Worm (Caenorhabditis elegans): Measurements from ENCODE around the gene prp-39.
A peak's percentile ranks its signal among the peaks of the same experiment; 100 is the strongest.

Gene prp-39

ce11 chrV:5640072-5640471 is 42.4 kb downstream of the prp-39 start:
- TF ChIP-seq F33H1.4 (GFP tag; IDR thresholded peaks at IDR 0.05) (peak; percentile 66), madf-8 (GFP tag; conservative IDR thresholded peaks at IDR 0.05) (0 out of 2 replicates have a peak, but pooled peaks have one; percentile 29), ceh-91 (GFP tag; IDR thresholded peaks at IDR 0.05) (peak; percentile 39; the same call in 1 of the 2 replicates)

DNA sequence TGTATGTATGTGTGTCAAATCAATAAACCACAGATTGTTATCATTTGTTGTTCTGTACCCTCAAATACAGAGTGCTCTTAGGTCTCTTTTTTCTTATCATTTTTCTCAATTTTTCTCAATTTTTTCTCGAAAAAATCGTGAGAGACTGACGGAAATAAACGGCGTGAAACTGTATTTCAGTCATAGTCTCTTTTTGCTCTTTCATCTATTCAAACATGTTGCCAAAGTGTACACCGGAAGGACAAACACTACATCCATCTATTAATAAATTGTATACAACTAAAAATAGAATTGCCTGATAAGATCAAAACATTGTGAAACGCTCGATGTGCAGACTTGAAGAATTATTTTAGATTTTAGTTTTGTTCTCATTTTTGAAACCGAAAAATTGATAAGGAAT is 48.0 kb downstream of the prp-39 start:
- no peak for TF ChIP-seq efl-1 (GFP tag; optimal IDR thresholded peaks at IDR 0.05)
- peak; percentile 38 for TF ChIP-seq nhr-80 (tag; optimal IDR thresholded peaks at IDR 0.05)

- TF ChIP-seq F23B12.7 (tag; optimal IDR thresholded peaks at IDR 0.05; ENCODE audit: insufficient read depth) (no peak), dox-1 (GFP tag; IDR thresholded peaks at IDR 0.05) (no peak), cebp-2 (GFP tag; IDR thresholded peaks at IDR 0.05) (no peak), lsl-1 (GFP tag; optimal IDR thresholded peaks at IDR 0.05) (no peak), F37B4.10 (GFP tag; IDR thresholded peaks at IDR 0.05) (no peak), repo-1 (tag; optimal IDR thresholded peaks at IDR 0.05) (no peak), hrde-1 (tag; optimal IDR thresholded peaks at IDR 0.05; ENCODE audit: borderline replicate concordance) (no peak), rpc-1 (optimal IDR thresholded peaks at IDR 0.05) (no peak), rpc-1 (tag; optimal IDR thresholded peaks at IDR 0.05) (no peak), hlh-26 (GFP tag; conservative IDR thresholded peaks at IDR 0.05) (no peak), mes-4 (tag; optimal IDR thresholded peaks at IDR 0.05) (no peak)
Observed at ce11 chrV:5630792-5631191, 51.6 kb downstream of the prp-39 start, which contains the start of gene acy-4. TSS of gene acy-4 (minus strand) at chrV:5630892.
